Fruit fly (Drosophila melanogaster) S2 (cell line): Measurements from ENCODE around the gene CG8319.

Experiments
- CG8478 ChIP-seq: fragments of >200 bp; optimal IDR thresholded peaks from 2 replicates; lab custom pipeline; 2018
- CTCF ChIP-seq, 2 experiments: fragments of >200 bp; optimal IDR thresholded peaks; 2 replicates each; lab custom pipeline; 2018

DNA sequence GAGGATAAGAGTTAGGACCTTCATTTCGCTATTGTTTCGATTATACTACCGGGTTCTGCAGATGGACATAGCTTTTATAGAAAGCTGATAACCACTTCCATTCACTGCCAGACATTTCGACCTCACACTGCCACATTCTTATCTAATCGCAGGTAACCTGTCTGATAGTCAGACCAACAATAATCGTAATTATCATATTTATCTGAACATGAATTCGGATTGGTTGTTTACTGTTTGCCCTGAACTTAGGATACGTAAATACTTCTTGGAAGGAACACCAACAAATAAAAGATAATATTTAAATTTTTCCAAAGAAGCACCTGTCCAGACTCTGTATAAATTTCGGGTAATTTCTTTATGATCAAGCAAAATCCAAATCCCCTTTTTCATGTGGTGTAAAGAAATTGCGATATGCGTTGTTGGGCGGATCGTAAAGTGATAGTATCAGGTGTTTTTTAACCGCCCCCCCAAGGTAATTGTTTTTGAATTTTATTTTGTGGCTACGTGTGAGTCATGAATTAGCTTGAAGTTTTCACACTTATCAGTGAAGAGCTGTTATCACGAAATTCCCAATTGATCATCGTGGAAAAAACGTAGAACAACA, 19.1 kb downstream of the CG8319 start, which contains the start of gene Fst:
- no peak for TF ChIP-seq CTCF (optimal IDR thresholded peaks at IDR 0.05; lab: Kevin White, UChicago)
- no peak for TF ChIP-seq CG8478 (lab: Kevin White, UChicago)
